Fruit fly (Drosophila melanogaster): ENCODE results near the gene CG13992.

The CG13992 gene

DNA sequence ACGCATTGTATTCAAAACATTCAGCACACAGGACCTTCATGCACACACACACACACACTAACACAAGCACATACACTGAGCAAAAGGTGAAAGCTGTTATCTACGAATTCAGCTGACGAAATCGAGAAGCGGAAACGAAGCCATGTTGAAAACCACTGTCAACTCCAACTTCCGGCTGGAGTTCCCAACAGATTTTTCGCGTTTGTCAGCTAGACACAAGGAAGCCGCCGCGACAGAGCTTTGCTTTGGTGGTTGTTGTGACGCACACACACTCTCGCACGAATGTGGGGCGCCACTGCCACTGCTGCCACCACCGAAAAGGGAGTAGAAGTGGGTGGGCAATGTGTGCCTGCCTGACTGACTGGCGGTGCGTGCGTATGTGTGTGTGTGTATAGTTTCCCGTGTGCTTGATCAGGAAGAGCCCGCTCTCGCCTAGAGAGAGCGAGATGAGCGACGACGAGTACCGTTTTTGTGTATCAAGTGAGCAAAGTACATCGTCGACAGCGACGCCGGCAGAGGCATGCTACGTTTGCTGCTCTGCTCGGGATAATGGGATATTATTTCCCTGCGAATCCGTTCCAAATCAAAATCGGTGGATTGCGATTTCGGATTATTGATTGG lies 30.2 kb upstream of the CG13992 start (continued):
- no peak for TF ChIP-seq CkIIα-i1 (GFP tag; IDR thresholded peaks at IDR 0.05)
- TF ChIP-seq nmo (GFP tag; optimal IDR thresholded peaks at IDR 0.05) = peak; percentile 19
- no peak for TF ChIP-seq jigr1 (GFP tag; IDR thresholded peaks at IDR 0.05)
- TF ChIP-seq Bteb2 (GFP tag; optimal IDR thresholded peaks at IDR 0.05) = no peak
- TF ChIP-seq CG2120 (GFP tag; optimal IDR thresholded peaks at IDR 0.05) = no peak
- peak in 1 of 3 experiments; percentile 44 for TF ChIP-seq lola (GFP tag; optimal IDR thresholded peaks at IDR 0.05)
- TF ChIP-seq dmrt99B (tag; optimal IDR thresholded peaks at IDR 0.05) = no peak
- TF ChIP-seq CG9727 (GFP tag; optimal IDR thresholded peaks at IDR 0.05) = peak; percentile 67
- peak; percentile 87 for TF ChIP-seq caup (GFP tag; optimal IDR thresholded peaks at IDR 0.05; ENCODE audit: severe bottlenecking)
- TF ChIP-seq Fer3 (tag; optimal IDR thresholded peaks at IDR 0.05) = peak; percentile 59
- peak; percentile 30; the same call in 1 of the 3 replicates for TF ChIP-seq CG17361 (GFP tag; IDR thresholded peaks at IDR 0.05)
- no peak for TF ChIP-seq Ada2b (GFP tag; IDR thresholded peaks at IDR 0.05)
- peak; percentile 42 for TF ChIP-seq CG13894 (tag; optimal IDR thresholded peaks at IDR 0.05)
- TF ChIP-seq Drgx (GFP tag; IDR thresholded peaks at IDR 0.05) = no peak
- 0 out of 2 replicates have a peak, but pooled peaks have one; percentile 8 for TF ChIP-seq CG14441 (GFP tag; IDR thresholded peaks at IDR 0.05)
- TF ChIP-seq chm (GFP tag; IDR thresholded peaks at IDR 0.05) = peak; percentile 49; the same call in 1 of the 2 replicates
- TF ChIP-seq Stat92E (GFP tag; optimal IDR thresholded peaks at IDR 0.05) = no peak
- TF ChIP-seq ssp (GFP tag; IDR thresholded peaks at IDR 0.05) = no peak
- TF ChIP-seq Dfd (GFP tag; optimal IDR thresholded peaks at IDR 0.05) = no peak
- no peak for TF ChIP-seq yki (optimal IDR thresholded peaks at IDR 0.05)
- no peak for TF ChIP-seq disco-r (GFP tag; optimal IDR thresholded peaks at IDR 0.05)
- TF ChIP-seq Atf6 (GFP tag; IDR thresholded peaks at IDR 0.05) = 0 out of 2 replicates have a peak, but pooled peaks have one; percentile 34
- no peak for TF ChIP-seq lov (optimal IDR thresholded peaks at IDR 0.05)
- no peak for TF ChIP-seq lov (GFP tag; IDR thresholded peaks at IDR 0.05)
- 0 out of 2 replicates have a peak, but pooled peaks have one; percentile 34 for TF ChIP-seq gt (GFP tag; IDR thresholded peaks at IDR 0.05)
- no peak for TF ChIP-seq Xbp1 (GFP tag; optimal IDR thresholded peaks at IDR 0.05)
- peak; percentile 67 for TF ChIP-seq CG6854 (GFP tag; optimal IDR thresholded peaks at IDR 0.05)
- TF ChIP-seq mirr (GFP tag; optimal IDR thresholded peaks at IDR 0.05) = peak; percentile 63
- TF ChIP-seq Dek (tag; optimal IDR thresholded peaks at IDR 0.05) = no peak
- TF ChIP-seq CG7987 (GFP tag; optimal IDR thresholded peaks at IDR 0.05) = peak; percentile 66
- peak; percentile 41 for TF ChIP-seq CG17912 (GFP tag; optimal IDR thresholded peaks at IDR 0.05)
- peak; percentile 44 for TF ChIP-seq Ets65A (GFP tag)
- no peak for TF ChIP-seq Antp (GFP tag; optimal IDR thresholded peaks at IDR 0.05)
- TF ChIP-seq ci (GFP tag; IDR thresholded peaks at IDR 0.05) = peak; percentile 77; the same call in 2 of the 3 replicates
- no peak for TF ChIP-seq CG7928 (GFP tag; optimal IDR thresholded peaks at IDR 0.05)
- TF ChIP-seq ewg (GFP tag; optimal IDR thresholded peaks at IDR 0.05) = peak; percentile 18
- no peak for TF ChIP-seq fd3F (GFP tag; optimal IDR thresholded peaks at IDR 0.05)
- peak; percentile 94 for TF ChIP-seq Med (GFP tag)
- TF ChIP-seq Fer2 (tag; optimal IDR thresholded peaks at IDR 0.05) = peak; percentile 50
- TF ChIP-seq pan (optimal IDR thresholded peaks at IDR 0.05) = no peak
- peak in 1 of 2 experiments; percentile 39 for TF ChIP-seq pan (GFP tag; optimal IDR thresholded peaks at IDR 0.05 in 1 of 2, IDR thresholded peaks at IDR 0.05 in 1 of 2)
- TF ChIP-seq Atf-2 (GFP tag; optimal IDR thresholded peaks at IDR 0.05) = no peak
- TF ChIP-seq CG31441 (GFP tag; IDR thresholded peaks at IDR 0.05) = peak; percentile 60
- TF ChIP-seq CG6175 (GFP tag; IDR thresholded peaks at IDR 0.05) = 0 out of 3 replicates have a peak, but pooled peaks have one; percentile 37
- no peak for TF ChIP-seq br (optimal IDR thresholded peaks at IDR 0.05)
- peak; percentile 72 for TF ChIP-seq CG10543 (GFP tag; optimal IDR thresholded peaks at IDR 0.05)
- TF ChIP-seq Oli (tag; optimal IDR thresholded peaks at IDR 0.05) = peak; percentile 34
- peak; percentile 78 for TF ChIP-seq CG11723 (GFP tag; optimal IDR thresholded peaks at IDR 0.05)
- TF ChIP-seq Myb (GFP tag; optimal IDR thresholded peaks at IDR 0.05) = no peak
- peak; percentile 18 for TF ChIP-seq oc (tag; optimal IDR thresholded peaks at IDR 0.05)
- no peak for TF ChIP-seq CG3995 (GFP tag; optimal IDR thresholded peaks at IDR 0.05)
